Fruit fly (Drosophila melanogaster) whole organism, embryonic: ENCODE results near the gene CG14669.

Source experiments
- Atf-2 ChIP-seq: fragments of 200-800 bp; sonication (Bioruptor generic); optimal IDR thresholded peaks from 2 replicates; lab custom pipeline; 2016; ENCODE audit warnings: missing biosample characterization, missing genetic modification characterization
- B-H1 ChIP-seq: fragments of 200-800 bp; sonication (Bioruptor generic); IDR thresholded peaks from 3 replicates; pipeline ENCODE4 v1.3.6; 2022; ENCODE audit warnings: missing biosample characterization, missing genetic modification characterization
- CG12104 ChIP-seq: fragments of 200-800 bp; sonication (Bioruptor generic); optimal IDR thresholded peaks from 3 replicates; lab custom pipeline; 2016; ENCODE audit warnings: missing biosample characterization, missing genetic modification characterization
- CG12942 ChIP-seq: fragments of 200-800 bp; sonication (Bioruptor generic); optimal IDR thresholded peaks from 3 replicates; lab custom pipeline; 2016; ENCODE audit warnings: missing biosample characterization, missing genetic modification characterization
- CG13296 ChIP-seq: fragments of 200-800 bp; sonication (Bioruptor generic); optimal IDR thresholded peaks from 3 replicates; lab custom pipeline; 2018; ENCODE audit warnings: missing biosample characterization, mild to moderate bottlenecking, missing genetic modification characterization
- CG13624 ChIP-seq: fragments of 200-800 bp; sonication (Bioruptor generic); optimal IDR thresholded peaks from 2 replicates; lab custom pipeline; 2016; ENCODE audit warnings: missing biosample characterization, missing genetic modification characterization
- CG13894 ChIP-seq: fragments of 200-800 bp; sonication (Bioruptor generic); optimal IDR thresholded peaks from 3 replicates; lab custom pipeline; 2018; ENCODE audit warnings: missing biosample characterization, mild to moderate bottlenecking, missing genetic modification characterization, moderate library complexity
- CG15479 ChIP-seq: fragments of 200-800 bp; sonication (Bioruptor generic); optimal IDR thresholded peaks from 3 replicates; lab custom pipeline; 2019; ENCODE audit warnings: missing biosample characterization, mild to moderate bottlenecking, missing genetic modification characterization, moderate library complexity
- CG17359 ChIP-seq: fragments of 200-800 bp; sonication (Bioruptor generic); optimal IDR thresholded peaks from 3 replicates; lab custom pipeline; 2018; ENCODE audit warnings: missing biosample characterization, mild to moderate bottlenecking, missing genetic modification characterization, moderate library complexity
- CG17361 ChIP-seq: fragments of 200-800 bp; sonication (Bioruptor generic); IDR thresholded peaks from 3 replicates; pipeline ENCODE4 v1.3.6; 2022; ENCODE audit warnings: missing biosample characterization, missing genetic modification characterization
- CG30431 ChIP-seq: fragments of 200-800 bp; sonication (Bioruptor generic); optimal IDR thresholded peaks from 2 replicates; lab custom pipeline; 2017; ENCODE audit warnings: missing biosample characterization, missing genetic modification characterization
- CG32532 ChIP-seq: fragments of 200-800 bp; sonication (Bioruptor generic); IDR thresholded peaks from 2 replicates; pipeline ENCODE4 v1.3.6; 2022; ENCODE audit warnings: missing biosample characterization, missing genetic modification characterization
- CG32772 ChIP-seq: fragments of 200-800 bp; sonication (Bioruptor generic); IDR thresholded peaks from 2 replicates; pipeline ENCODE4 v1.3.6; 2022; ENCODE audit warnings: missing biosample characterization, missing genetic modification characterization
- CG34224 ChIP-seq: fragments of 200-800 bp; sonication (Bioruptor generic); IDR thresholded peaks from 3 replicates; pipeline ENCODE4 v1.3.6; 2022; ENCODE audit warnings: missing biosample characterization, missing genetic modification characterization; ENCODE audit not compliant: partially characterized antibody
- CG3726 ChIP-seq: fragments of 200-800 bp; sonication (Bioruptor generic); IDR thresholded peaks from 3 replicates; pipeline ENCODE4, ENCODE4 v1.3.6; 2022; ENCODE audit warnings: missing biosample characterization, missing genetic modification characterization
- CG4404 ChIP-seq: fragments of 200-800 bp; sonication (Bioruptor generic); IDR thresholded peaks from 2 replicates; pipeline ENCODE4 v1.3.6; 2022; ENCODE audit warnings: missing biosample characterization, missing genetic modification characterization
- CG4854 ChIP-seq: fragments of 200-800 bp; sonication (Bioruptor generic); optimal IDR thresholded peaks from 2 replicates; lab custom pipeline; 2016; ENCODE audit warnings: missing biosample characterization, missing genetic modification characterization, inconsistent platforms
- CG5245 ChIP-seq: fragments of 200-800 bp; sonication (Bioruptor generic); optimal IDR thresholded peaks from 3 replicates; lab custom pipeline; 2016; ENCODE audit warnings: missing biosample characterization, missing genetic modification characterization
- CG6254 ChIP-seq: fragments of 200-800 bp; sonication (Bioruptor generic); optimal IDR thresholded peaks from 3 replicates; lab custom pipeline; 2017; ENCODE audit warnings: mild to moderate bottlenecking, missing biosample characterization, missing genetic modification reagents, missing genetic modification characterization
- CG6272 ChIP-seq: fragments of 200-800 bp; sonication (Bioruptor generic); IDR thresholded peaks from 2 replicates; pipeline ENCODE4 v1.3.6; 2022; ENCODE audit warnings: missing biosample characterization, missing genetic modification characterization
- CG7357 ChIP-seq: fragments of 200-800 bp; sonication (Bioruptor generic); IDR thresholded peaks from 3 replicates; pipeline ENCODE4 v1.3.6; 2022; ENCODE audit warnings: missing biosample characterization, missing genetic modification characterization
- CG9817 ChIP-seq: fragments of 200-800 bp; sonication (Bioruptor generic); optimal IDR thresholded peaks from 2 replicates; lab custom pipeline; 2018; ENCODE audit warnings: missing biosample characterization, mild to moderate bottlenecking, missing genetic modification characterization, moderate library complexity
- Chrac-16 ChIP-seq: fragments of 200-800 bp; sonication (Bioruptor generic); optimal IDR thresholded peaks from 3 replicates; lab custom pipeline; 2016; ENCODE audit warnings: missing biosample characterization, missing genetic modification characterization
- Dbx ChIP-seq: fragments of 200-800 bp; sonication (Bioruptor generic); IDR thresholded peaks from 3 replicates; pipeline ENCODE4 v1.3.6; 2022; ENCODE audit warnings: missing biosample characterization, missing genetic modification characterization
- Gug ChIP-seq: fragments of 200-800 bp; sonication (Bioruptor generic); IDR thresholded peaks from 4 replicates; pipeline ENCODE4 v1.3.6; 2022; ENCODE audit warnings: missing biosample characterization, missing genetic modification characterization
- H15 ChIP-seq: fragments of 200-800 bp; sonication (Bioruptor generic); IDR thresholded peaks from 3 replicates; pipeline ENCODE4 v1.3.6; 2022; ENCODE audit warnings: missing biosample characterization, missing genetic modification characterization
- HLH4C ChIP-seq: fragments of 200-800 bp; sonication (Bioruptor generic); IDR thresholded peaks from 3 replicates; pipeline ENCODE4 v1.3.6; 2022; ENCODE audit warnings: missing biosample characterization, missing genetic modification characterization; ENCODE audit not compliant: partially characterized antibody
- Hr78 ChIP-seq, 2 experiments: fragments of 200-800 bp in 1 of 2; fragments of >200 bp in 1 of 2; sonication (Bioruptor generic) in 1 of 2; optimal IDR thresholded peaks; 2 replicates each; lab custom pipeline; 2017 to 2019; ENCODE audit warnings: missing biosample characterization in 2 of 2, missing genetic modification characterization in 2 of 2, mild to moderate bottlenecking in 1 of 2, moderate library complexity in 1 of 2
- Mad ChIP-seq: fragments of 200-800 bp; sonication (Bioruptor generic); optimal IDR thresholded peaks from 2 replicates; lab custom pipeline; 2016; ENCODE audit warnings: missing biosample characterization, missing genetic modification characterization
- NfI ChIP-seq: fragments of 200-800 bp; sonication (Bioruptor generic); optimal IDR thresholded peaks from 3 replicates; lab custom pipeline; 2018; ENCODE audit warnings: missing biosample characterization, mild to moderate bottlenecking, missing genetic modification characterization, moderate library complexity
- PHDP ChIP-seq: fragments of 200-800 bp; sonication (Bioruptor generic); optimal IDR thresholded peaks from 3 replicates; lab custom pipeline; 2018; ENCODE audit warnings: missing biosample characterization, mild to moderate bottlenecking, missing genetic modification characterization, moderate library complexity
- Vsx1 ChIP-seq: fragments of 200-800 bp; sonication (Bioruptor generic); optimal IDR thresholded peaks from 2 replicates; lab custom pipeline; 2017; ENCODE audit warnings: missing biosample characterization, mild to moderate bottlenecking, missing genetic modification characterization, missing genetic modification reagents
- bsh ChIP-seq, 2 experiments: fragments of 200-800 bp; sonication (Bioruptor generic); optimal IDR thresholded peaks; 2 replicates each; lab custom pipeline; 2017 to 2018; ENCODE audit warnings: mild to moderate bottlenecking in 2 of 2, missing biosample characterization in 2 of 2, missing genetic modification characterization in 2 of 2, moderate library complexity in 1 of 2
- cas ChIP-seq: fragments of 200-800 bp; sonication (Bioruptor generic); IDR thresholded peaks from 2 replicates; pipeline ENCODE4 v1.3.6; 2022; ENCODE audit warnings: missing biosample characterization, missing genetic modification characterization
- chinmo ChIP-seq: fragments of 200-800 bp; sonication (Bioruptor generic); IDR thresholded peaks from 4 replicates; pipeline ENCODE4 v1.3.6; 2022; ENCODE audit warnings: missing biosample characterization, missing genetic modification characterization; ENCODE audit not compliant: partially characterized antibody
- chm ChIP-seq: fragments of 200-800 bp; sonication (Bioruptor generic); IDR thresholded peaks from 2 replicates; pipeline ENCODE4 v1.3.6; 2022; ENCODE audit warnings: missing biosample characterization, missing genetic modification characterization
- corto ChIP-seq: fragments of 200-800 bp; sonication (Bioruptor generic); optimal IDR thresholded peaks from 2 replicates; lab custom pipeline; 2016; ENCODE audit warnings: missing biosample characterization, mild to moderate bottlenecking, missing genetic modification characterization, moderate library complexity
- da ChIP-seq: fragments of 200-800 bp; sonication (Bioruptor generic); optimal IDR thresholded peaks from 2 replicates; lab custom pipeline; 2016; ENCODE audit warnings: missing biosample characterization, missing genetic modification characterization
- dati ChIP-seq: fragments of 200-800 bp; sonication (Bioruptor generic); IDR thresholded peaks from 2 replicates; pipeline ENCODE4 v1.3.6; 2022; ENCODE audit warnings: missing biosample characterization, missing genetic modification characterization
- eyg ChIP-seq: fragments of 200-800 bp; sonication (Bioruptor generic); optimal IDR thresholded peaks from 3 replicates; lab custom pipeline; 2016; ENCODE audit warnings: missing biosample characterization, missing genetic modification characterization
- gfzf ChIP-seq: fragments of 200-800 bp; sonication (Bioruptor generic); optimal IDR thresholded peaks from 2 replicates; lab custom pipeline; 2016; ENCODE audit warnings: missing biosample characterization, mild to moderate bottlenecking, missing genetic modification characterization, moderate library complexity
- maf-S ChIP-seq: fragments of 200-800 bp; sonication (Bioruptor generic); optimal IDR thresholded peaks from 2 replicates; lab custom pipeline; 2016; ENCODE audit warnings: missing biosample characterization, missing genetic modification characterization
- oc ChIP-seq: fragments of 200-800 bp; sonication (Bioruptor generic); optimal IDR thresholded peaks from 2 replicates; lab custom pipeline; 2018; ENCODE audit warnings: missing biosample characterization, mild to moderate bottlenecking, missing genetic modification characterization, moderate library complexity
- pho ChIP-seq: fragments of 200-800 bp; sonication (Bioruptor generic); optimal IDR thresholded peaks from 2 replicates; lab custom pipeline; 2016; ENCODE audit warnings: missing biosample characterization, missing genetic modification characterization
- phol ChIP-seq: fragments of 200-800 bp; sonication (Bioruptor generic); optimal IDR thresholded peaks from 3 replicates; lab custom pipeline; 2018; ENCODE audit warnings: missing biosample characterization, mild to moderate bottlenecking, missing genetic modification characterization, moderate library complexity
- schlank ChIP-seq: fragments of 200-800 bp; sonication (Bioruptor generic); optimal IDR thresholded peaks from 2 replicates; lab custom pipeline; 2018; ENCODE audit warnings: missing biosample characterization, mild to moderate bottlenecking, missing genetic modification characterization
- sob ChIP-seq: fragments of 200-800 bp; sonication (Bioruptor generic); IDR thresholded peaks from 2 replicates; pipeline ENCODE4 v1.3.6; 2022; ENCODE audit warnings: missing biosample characterization, missing genetic modification characterization
- tin ChIP-seq: fragments of 200-800 bp; sonication (Bioruptor generic); optimal IDR thresholded peaks from 3 replicates; lab custom pipeline; 2016; ENCODE audit warnings: missing biosample characterization, missing genetic modification characterization
- unc-4 ChIP-seq: fragments of 200-800 bp; sonication (Bioruptor generic); IDR thresholded peaks from 2 replicates; pipeline ENCODE4 v1.3.6; 2022; ENCODE audit warnings: missing biosample characterization, missing genetic modification characterization; ENCODE audit not compliant: partially characterized antibody
- unpg ChIP-seq: fragments of 200-800 bp; sonication (Bioruptor generic); optimal IDR thresholded peaks from 3 replicates; lab custom pipeline; 2018; ENCODE audit warnings: missing biosample characterization, mild to moderate bottlenecking, missing genetic modification characterization, moderate library complexity

Gene CG14669

dm6 chr3R:5371563-5371962 lies 42.8 kb upstream of the CG14669 start, which contains the start of gene Polr2F (continued):
- peak; percentile 89 for TF ChIP-seq chinmo
- TF ChIP-seq maf-S (GFP tag; lab: Kevin White, UChicago): peak; percentile 91
- TF ChIP-seq HLH4C: no peak
- peak; percentile 89 for TF ChIP-seq CG13894 (tag; lab: Kevin White, UChicago)
- peak in 1 of 2 experiments; percentile 58 for TF ChIP-seq bsh (GFP tag; optimal IDR thresholded peaks at IDR 0.05; lab: Kevin White, UChicago)
- no peak for TF ChIP-seq CG6254 (GFP tag; lab: Kevin White, UChicago)
- peak; percentile 78 for TF ChIP-seq phol (tag; lab: Kevin White, UChicago)
- TF ChIP-seq pho: peak; percentile 91
- no peak for TF ChIP-seq corto (GFP tag; lab: Kevin White, UChicago)
- TF ChIP-seq oc: peak; percentile 46
- TF ChIP-seq CG12104 (GFP tag; lab: Kevin White, UChicago): peak; percentile 40
- TF ChIP-seq Vsx1: no peak
- TF ChIP-seq CG30431 (GFP tag; lab: Kevin White, UChicago): peak; percentile 70
- peak; percentile 51 for TF ChIP-seq CG4404 (GFP tag; lab: Robert Waterston, UW)
- peak; percentile 11; the same call in 1 of the 2 replicates for TF ChIP-seq CG32772 (GFP tag; lab: Robert Waterston, UW)
- TF ChIP-seq CG15479 (GFP tag; lab: Kevin White, UChicago): no peak
- peak; percentile 88 for TF ChIP-seq CG12942 (GFP tag; lab: Kevin White, UChicago)
- peak; percentile 64 for TF ChIP-seq schlank (tag; lab: Kevin White, UChicago)
- peak; percentile 17; the same call in 1 of the 3 replicates for TF ChIP-seq CG3726 (GFP tag; lab: Robert Waterston, UW)
- peak; percentile 90 for TF ChIP-seq NfI (GFP tag; lab: Kevin White, UChicago)
- 0 out of 3 replicates have a peak, but pooled peaks have one; percentile 16 for TF ChIP-seq B-H1
- peak; percentile 93 for TF ChIP-seq sob (GFP tag; lab: Robert Waterston, UW)
- TF ChIP-seq CG5245: peak; percentile 81
- peak; percentile 69 for TF ChIP-seq CG6272 (GFP tag; lab: Robert Waterston, UW)
- peak; percentile 58 for TF ChIP-seq gfzf (GFP tag; lab: Kevin White, UChicago)
- TF ChIP-seq CG4854 (GFP tag; lab: Kevin White, UChicago): peak; percentile 87
- TF ChIP-seq cas (GFP tag; lab: Robert Waterston, UW): peak; percentile 78
- peak; percentile 54 for TF ChIP-seq unpg (GFP tag; lab: Kevin White, UChicago)
- peak; percentile 82 for TF ChIP-seq eyg (GFP tag; lab: Kevin White, UChicago)
- TF ChIP-seq Mad: peak; percentile 94
- TF ChIP-seq dati (GFP tag; lab: Robert Waterston, UW): peak; percentile 7; the same call in 1 of the 2 replicates
- TF ChIP-seq CG9817 (tag; lab: Kevin White, UChicago): peak; percentile 88
- no peak for TF ChIP-seq Hr78 (GFP tag; optimal IDR thresholded peaks at IDR 0.05; lab: Kevin White, UChicago)
- peak; percentile 94 for TF ChIP-seq Dbx
- TF ChIP-seq H15 (GFP tag; lab: Robert Waterston, UW): peak; percentile 84
- TF ChIP-seq unc-4 (GFP tag; lab: Robert Waterston, UW): peak; percentile 36; the same call in 1 of the 2 replicates
- peak; percentile 69 for TF ChIP-seq chm (GFP tag; lab: Robert Waterston, UW)
- TF ChIP-seq CG17361 (GFP tag; lab: Robert Waterston, UW): peak; percentile 62
- TF ChIP-seq Gug: peak; percentile 78; the same call in 3 of the 4 replicates
- 0 out of 3 replicates have a peak, but pooled peaks have one; percentile 21 for TF ChIP-seq CG34224 (GFP tag; lab: Robert Waterston, UW)
- TF ChIP-seq CG32532 (GFP tag; lab: Robert Waterston, UW): peak; percentile 87
- TF ChIP-seq Chrac-16 (GFP tag; lab: Kevin White, UChicago): peak; percentile 87
- no peak for TF ChIP-seq CG7357
- TF ChIP-seq da: peak; percentile 76
- peak; percentile 92 for TF ChIP-seq tin (GFP tag; lab: Kevin White, UChicago)
- TF ChIP-seq CG13296 (GFP tag; lab: Kevin White, UChicago): peak; percentile 67
- TF ChIP-seq PHDP (tag; lab: Kevin White, UChicago): peak; percentile 68
- peak; percentile 82 for TF ChIP-seq Atf-2 (GFP tag; lab: Kevin White, UChicago)
- peak; percentile 71 for TF ChIP-seq CG17359 (tag; lab: Kevin White, UChicago)
- TF ChIP-seq CG13624 (GFP tag; lab: Kevin White, UChicago): peak; percentile 94
